Worm (Caenorhabditis elegans): Measurements from ENCODE around the gene F55G1.6.

The F55G1.6 gene

DNA sequence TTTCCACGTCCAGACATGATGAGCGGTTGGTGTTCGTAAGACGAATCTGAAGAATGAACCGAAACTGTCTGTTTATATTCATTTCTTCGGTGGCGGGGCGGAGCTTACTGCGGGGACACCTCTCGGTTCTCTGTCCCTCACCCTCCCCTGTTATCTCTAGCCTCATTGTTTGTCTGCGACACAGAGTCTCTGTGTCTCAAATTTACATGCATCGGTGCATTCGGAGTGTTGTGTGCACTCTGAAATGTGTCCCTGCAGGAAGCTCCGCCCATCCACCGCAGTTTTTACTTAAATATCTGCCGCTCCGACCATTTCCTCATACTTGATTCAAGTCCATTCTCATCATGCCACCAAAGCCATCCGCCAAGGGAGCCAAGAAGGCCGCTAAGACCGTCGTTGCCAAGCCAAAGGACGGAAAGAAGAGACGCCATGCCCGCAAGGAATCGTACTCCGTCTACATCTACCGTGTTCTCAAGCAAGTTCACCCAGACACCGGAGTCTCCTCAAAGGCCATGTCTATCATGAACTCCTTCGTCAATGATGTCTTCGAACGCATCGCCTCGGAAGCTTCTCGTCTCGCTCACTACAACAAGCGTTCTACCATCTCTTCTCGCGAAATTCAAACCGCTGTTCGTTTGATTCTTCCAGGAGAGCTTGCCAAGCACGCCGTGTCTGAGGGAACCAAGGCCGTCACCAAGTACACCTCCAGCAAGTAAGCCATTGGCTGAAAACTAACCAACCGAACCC, 13.1 kb downstream of the F55G1.6 start, which contains the start of the genes his-61 and his-62 (continued):
- TF ChIP-seq swsn-7 (tag; optimal IDR thresholded peaks at IDR 0.05) (peak; percentile 82), mdl-1 (tag; optimal IDR thresholded peaks at IDR 0.05) (no peak), lin-39 (tag; optimal IDR thresholded peaks at IDR 0.05) (no peak), nhr-28 (tag; optimal IDR thresholded peaks at IDR 0.05) (no peak), irx-1 (tag; optimal IDR thresholded peaks at IDR 0.05) (no peak), sox-4 (tag; optimal IDR thresholded peaks at IDR 0.05) (no peak), C34B4.2 (tag; optimal IDR thresholded peaks at IDR 0.05) (no peak), unc-98 (GFP tag; IDR thresholded peaks at IDR 0.05) (no peak), nhr-90 (tag; optimal IDR thresholded peaks at IDR 0.05; ENCODE audit: poor library complexity) (peak; percentile 34), pax-3 (tag; optimal IDR thresholded peaks at IDR 0.05) (no peak), unc-30 (tag; optimal IDR thresholded peaks at IDR 0.05) (no peak), aha-1 (tag; optimal IDR thresholded peaks at IDR 0.05) (no peak), unc-130 (tag; optimal IDR thresholded peaks at IDR 0.05) (no peak), fkh-8 (tag; optimal IDR thresholded peaks at IDR 0.05) (peak; percentile 15), nhr-84 (tag; optimal IDR thresholded peaks at IDR 0.05) (no peak), grh-1 (GFP tag; IDR thresholded peaks at IDR 0.05) (peak; percentile 60), ceh-82 (tag; optimal IDR thresholded peaks at IDR 0.05) (peak in 2 of 3 experiments; percentile 23 to 42), unc-86 (tag; optimal IDR thresholded peaks at IDR 0.05) (peak; percentile 80), efl-1 (optimal IDR thresholded peaks at IDR 0.05) (peak; percentile 45), efl-1 (GFP tag; optimal IDR thresholded peaks at IDR 0.05 in 1 of 2) (peak in 1 of 2 experiments; percentile 57), ztf-4 (tag; optimal IDR thresholded peaks at IDR 0.05) (peak; percentile 28), ceh-63 (GFP tag; optimal IDR thresholded peaks at IDR 0.05) (no peak), lsy-2 (tag; optimal IDR thresholded peaks at IDR 0.05) (peak in 1 of 2 experiments; percentile 50), nhr-237 (tag; optimal IDR thresholded peaks at IDR 0.05) (no peak), nhr-71 (tag; optimal IDR thresholded peaks at IDR 0.05) (peak; percentile 67), fkh-10 (GFP tag; optimal IDR thresholded peaks at IDR 0.05) (no peak), xbp-1 (tag; optimal IDR thresholded peaks at IDR 0.05) (peak; percentile 36), snpc-4 (tag; optimal IDR thresholded peaks at IDR 0.05) (peak; percentile 25), pag-3 (tag; optimal IDR thresholded peaks at IDR 0.05; ENCODE audit: borderline replicate concordance, insufficient read depth) (no peak), mep-1 (tag; optimal IDR thresholded peaks at IDR 0.05) (peak; percentile 54), lin-14 (GFP tag; optimal IDR thresholded peaks at IDR 0.05) (peak; percentile 91), hlh-4 (tag; optimal IDR thresholded peaks at IDR 0.05) (no peak), dpl-1 (GFP tag; optimal IDR thresholded peaks at IDR 0.05) (peak in 2 of 3 experiments; percentile 27 to 45), lin-13 (GFP tag; optimal IDR thresholded peaks at IDR 0.05) (no peak), ztf-11 (tag; optimal IDR thresholded peaks at IDR 0.05) (peak in 1 of 2 experiments; percentile 93), nhr-12 (tag; optimal IDR thresholded peaks at IDR 0.05) (no peak), isw-1 (GFP tag; IDR thresholded peaks at IDR 0.05) (peak; percentile 38; the same call in 1 of the 2 replicates), hpl-2 (GFP tag; optimal IDR thresholded peaks at IDR 0.05) (no peak), dsc-1 (tag; optimal IDR thresholded peaks at IDR 0.05) (no peak), nhr-20 (tag; optimal IDR thresholded peaks at IDR 0.05) (peak; percentile 37), ces-1 (GFP tag; optimal IDR thresholded peaks at IDR 0.05) (no peak), mef-2 (tag; optimal IDR thresholded peaks at IDR 0.05) (no peak), ceh-90 (tag; optimal IDR thresholded peaks at IDR 0.05) (no peak), unc-62 (GFP tag; optimal IDR thresholded peaks at IDR 0.05) (no peak), C16A3.4 (tag; optimal IDR thresholded peaks at IDR 0.05) (no peak), zip-4 (GFP tag; optimal IDR thresholded peaks at IDR 0.05) (no peak), nhr-85 (tag) (peak; percentile 82), nhr-19 (GFP tag; conservative IDR thresholded peaks at IDR 0.05) (no peak; the same call in 1 of the 2 replicates)

Data from whole organism, L1 larva.